Fruit fly (Drosophila melanogaster) whole organism, adult: ENCODE measurements around the gene RpL30.

Experiments
- CG11617 ChIP-seq: fragments of 200-800 bp; sonication (Bioruptor generic); optimal IDR thresholded peaks from 2 replicates; lab custom pipeline; 2017; ENCODE audit warnings: mild to moderate bottlenecking, missing biosample characterization, missing genetic modification reagents, missing genetic modification characterization
- CG1620 ChIP-seq: fragments of 200-800 bp; sonication (Bioruptor generic); optimal IDR thresholded peaks from 2 replicates; lab custom pipeline; 2016; ENCODE audit warnings: missing biosample characterization, missing genetic modification characterization
- CG5204 ChIP-seq: fragments of 200-800 bp; sonication (Bioruptor generic); optimal IDR thresholded peaks from 2 replicates; lab custom pipeline; 2016; ENCODE audit warnings: missing biosample characterization, missing genetic modification characterization
- Clk ChIP-seq: fragments of 200-800 bp; sonication (Bioruptor generic); optimal IDR thresholded peaks from 2 replicates; lab custom pipeline; 2017; ENCODE audit warnings: missing biosample characterization, missing genetic modification characterization
- Mnt ChIP-seq: fragments of 200-800 bp; sonication (Bioruptor generic); optimal IDR thresholded peaks from 2 replicates; lab custom pipeline; 2016; ENCODE audit warnings: missing biosample characterization, mild to moderate bottlenecking, missing genetic modification characterization
- bab1 ChIP-seq: fragments of 200-800 bp; sonication (Bioruptor generic); optimal IDR thresholded peaks from 3 replicates; lab custom pipeline; 2019; ENCODE audit warnings: missing biosample characterization, mild to moderate bottlenecking, missing genetic modification characterization, moderate library complexity
- cnc ChIP-seq, 2 experiments: fragments of >200 bp; optimal IDR thresholded peaks; 2 replicates each; lab custom pipeline; 2017
- pad ChIP-seq: fragments of 200-800 bp; sonication (Bioruptor generic); optimal IDR thresholded peaks from 3 replicates; lab custom pipeline; 2017; ENCODE audit warnings: missing biosample characterization, missing genetic modification characterization, mild to moderate bottlenecking, moderate library complexity, missing genetic modification reagents
- tj ChIP-seq: fragments of 200-800 bp; sonication (Bioruptor generic); optimal IDR thresholded peaks from 3 replicates; lab custom pipeline; 2017; ENCODE audit warnings: missing biosample characterization, mild to moderate bottlenecking, missing genetic modification characterization, moderate library complexity
- toe ChIP-seq: fragments of 200-800 bp; sonication (Bioruptor generic); optimal IDR thresholded peaks from 2 replicates; lab custom pipeline; 2016; ENCODE audit warnings: missing biosample characterization, missing genetic modification characterization

- no peak for TF ChIP-seq cnc (optimal IDR thresholded peaks at IDR 0.05; lab: Kevin White, UChicago)
- peak; percentile 10 for TF ChIP-seq tj
- no peak for TF ChIP-seq Clk
- no peak for TF ChIP-seq toe (GFP tag; lab: Kevin White, UChicago)
- peak; percentile 20 for TF ChIP-seq bab1 (GFP tag; lab: Kevin White, UChicago)
- TF ChIP-seq pad (GFP tag; lab: Kevin White, UChicago): no peak
- TF ChIP-seq CG11617 (GFP tag; lab: Kevin White, UChicago): peak; percentile 21
- TF ChIP-seq CG1620 (GFP tag; lab: Kevin White, UChicago): no peak
- no peak for TF ChIP-seq CG5204
- peak; percentile 6 for TF ChIP-seq Mnt (GFP tag; lab: Kevin White, UChicago)
Measured at dm6 chr2L:18985201-18986124, 23.6 kb downstream of the RpL30 start.
